Worm (Caenorhabditis elegans): ENCODE data around the gene sdz-13.

The sdz-13 gene

DNA sequence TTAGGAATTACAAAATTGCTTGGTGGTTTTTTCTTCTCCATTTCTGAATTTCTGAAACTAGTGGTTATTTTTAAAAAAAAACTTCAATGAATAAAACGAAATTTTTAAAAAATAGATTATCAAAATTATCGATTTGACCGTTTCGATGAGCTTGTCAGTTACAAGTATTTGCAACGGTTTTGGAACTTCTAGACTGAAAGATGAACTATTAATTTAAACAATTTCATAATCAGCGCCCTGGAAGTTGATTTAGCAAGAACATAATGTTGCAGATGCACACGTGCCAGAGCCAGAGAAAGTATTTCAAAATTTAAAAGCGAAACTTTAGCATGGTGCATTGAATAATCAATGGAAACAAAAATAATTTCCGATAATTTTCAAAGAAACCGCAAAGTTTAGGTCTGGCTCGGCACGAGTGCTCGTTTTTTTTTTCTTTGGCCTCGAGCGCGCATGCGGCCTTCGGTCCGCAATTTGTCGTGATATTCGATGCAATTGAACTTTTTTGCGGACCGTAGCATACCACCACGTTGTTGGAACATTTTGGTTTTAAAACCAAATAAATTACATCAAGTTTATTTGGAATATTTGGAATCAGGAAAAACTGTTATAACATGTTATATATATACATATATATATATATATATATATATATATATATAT, 36.6 kb downstream of the sdz-13 start, which contains the start of gene T11G6.5 (continued):
- TF ChIP-seq ceh-90 (tag; optimal IDR thresholded peaks at IDR 0.05) (no peak), fkh-10 (GFP tag; optimal IDR thresholded peaks at IDR 0.05) (no peak), ces-1 (GFP tag; optimal IDR thresholded peaks at IDR 0.05) (no peak), fkh-4 (tag; optimal IDR thresholded peaks at IDR 0.05; ENCODE audit: borderline replicate concordance) (no peak), snpc-4 (tag; optimal IDR thresholded peaks at IDR 0.05) (peak; percentile 6), irx-1 (tag; optimal IDR thresholded peaks at IDR 0.05) (no peak), snu-23 (GFP tag; optimal IDR thresholded peaks at IDR 0.05) (peak; percentile 50), nhr-237 (tag; optimal IDR thresholded peaks at IDR 0.05) (no peak), zip-4 (GFP tag; optimal IDR thresholded peaks at IDR 0.05) (no peak), elt-2 (tag; optimal IDR thresholded peaks at IDR 0.05) (no peak), unc-30 (tag; optimal IDR thresholded peaks at IDR 0.05) (no peak), dsc-1 (tag; optimal IDR thresholded peaks at IDR 0.05) (peak; percentile 3), isw-1 (GFP tag; IDR thresholded peaks at IDR 0.05) (no peak), elt-3 (tag; optimal IDR thresholded peaks at IDR 0.05) (no peak), grh-1 (GFP tag; IDR thresholded peaks at IDR 0.05) (no peak), dpl-1 (GFP tag; optimal IDR thresholded peaks at IDR 0.05) (peak in 2 of 3 experiments; percentile 46 to 51), unc-62 (GFP tag; optimal IDR thresholded peaks at IDR 0.05) (no peak), efl-1 (optimal IDR thresholded peaks at IDR 0.05) (peak; percentile 39 to 52), efl-1 (GFP tag; optimal IDR thresholded peaks at IDR 0.05 in 1 of 2) (peak; percentile 48 to 95), mef-2 (tag; optimal IDR thresholded peaks at IDR 0.05) (no peak), Y116A8C.19 (tag; optimal IDR thresholded peaks at IDR 0.05; ENCODE audit: borderline replicate concordance) (no peak), nhr-20 (tag; optimal IDR thresholded peaks at IDR 0.05) (peak; percentile 18), sup-37 (GFP tag; optimal IDR thresholded peaks at IDR 0.05) (no peak), nhr-12 (tag; optimal IDR thresholded peaks at IDR 0.05) (no peak), aha-1 (tag; optimal IDR thresholded peaks at IDR 0.05) (no peak), F16B12.6 (tag; optimal IDR thresholded peaks at IDR 0.05) (peak; percentile 81), zag-1 (tag; optimal IDR thresholded peaks at IDR 0.05) (no peak), ets-5 (GFP tag; IDR thresholded peaks at IDR 0.05) (no peak), lin-13 (GFP tag; optimal IDR thresholded peaks at IDR 0.05) (no peak), fos-1 (tag; optimal IDR thresholded peaks at IDR 0.05) (no peak), nhr-19 (GFP tag; conservative IDR thresholded peaks at IDR 0.05) (no peak), skn-1 (tag; optimal IDR thresholded peaks at IDR 0.05) (peak; percentile 37), rnt-1 (tag; optimal IDR thresholded peaks at IDR 0.05) (peak; percentile 49), vab-15 (tag; optimal IDR thresholded peaks at IDR 0.05) (no peak), unc-130 (tag; optimal IDR thresholded peaks at IDR 0.05) (peak; percentile 14), sptf-1 (tag; optimal IDR thresholded peaks at IDR 0.05) (no peak), mab-9 (GFP tag; IDR thresholded peaks at IDR 0.05) (no peak), tbx-2 (tag; optimal IDR thresholded peaks at IDR 0.05) (peak; percentile 4), ceh-82 (tag; optimal IDR thresholded peaks at IDR 0.05) (peak in 1 of 3 experiments; percentile 33)

DNA sequence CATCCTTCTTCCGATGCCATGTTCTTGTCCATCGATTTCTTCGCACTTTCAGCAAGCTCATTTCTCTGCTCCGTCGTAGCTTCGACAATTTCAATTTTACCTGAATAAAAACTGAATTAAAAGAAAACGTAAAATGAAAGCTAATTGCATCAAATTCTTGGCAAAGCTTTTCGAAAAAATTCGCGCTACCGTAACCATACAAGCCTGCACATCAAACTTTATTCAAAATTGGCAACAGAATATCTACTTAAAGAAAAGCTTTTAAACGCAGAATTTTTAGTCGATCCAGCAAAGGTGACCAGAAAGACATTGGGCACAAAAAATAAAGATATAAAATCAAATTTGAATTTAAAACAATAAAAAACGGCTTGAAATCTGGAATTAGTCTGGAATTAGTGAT, 37.2 kb downstream of the sdz-13 start:
- TF ChIP-seq nhr-84 (tag; optimal IDR thresholded peaks at IDR 0.05) (no peak), swsn-7 (tag; optimal IDR thresholded peaks at IDR 0.05) (no peak), ztf-11 (tag; optimal IDR thresholded peaks at IDR 0.05) (no peak), sox-4 (tag; optimal IDR thresholded peaks at IDR 0.05) (no peak), aha-1 (tag; optimal IDR thresholded peaks at IDR 0.05) (no peak), xbp-1 (tag; optimal IDR thresholded peaks at IDR 0.05) (no peak), mdl-1 (tag; optimal IDR thresholded peaks at IDR 0.05) (no peak), elt-2 (tag; optimal IDR thresholded peaks at IDR 0.05) (no peak)

Measured in whole organism, L1 larva.